Worm (Caenorhabditis elegans) whole organism, L4/young adult: ENCODE measurements around the gene clec-33.

Experiments used
- W03F9.2 ChIP-seq: fragments of 150-350 bp; optimal IDR thresholded peaks from 2 replicates; lab custom pipeline; 2014; ENCODE audit warnings: missing biosample characterization, missing genetic modification characterization
- dao-5 ChIP-seq: sonication (generic microtip); optimal IDR thresholded peaks from 2 replicates; lab custom pipeline; 2016; ENCODE audit warnings: missing genotype, missing genetic modification characterization, moderate library complexity, missing compliant biosample characterization
- him-1 ChIP-seq: sonication (generic microtip); optimal IDR thresholded peaks from 2 replicates; lab custom pipeline; 2016; ENCODE audit warnings: missing genotype, missing genetic modification reagents, missing genetic modification characterization, missing compliant biosample characterization

Gene clec-33

ce11 chrV:16869740-16870139 is at the start of gene clec-33:
Gene clec-33, minus strand, starts transcription at chrV:16869840.
- TF ChIP-seq him-1 (tag; lab: Kevin White, UChicago) = no peak
- no peak for TF ChIP-seq W03F9.2 (tag; lab: Kevin White, UChicago)
- no peak for TF ChIP-seq dao-5 (tag; lab: Kevin White, UChicago)

- TF ChIP-seq him-1 (tag; lab: Kevin White, UChicago) = no peak
- TF ChIP-seq dao-5 (tag; lab: Kevin White, UChicago) = no peak
- TF ChIP-seq W03F9.2 (tag; lab: Kevin White, UChicago) = no peak
Measured at ce11 chrV:16918378-16918777, 48.7 kb upstream of the clec-33 start, which contains the start of the genes fbxa-206 and Y102A5C.2. Gene fbxa-206, minus strand, starts transcription at chrV:16918478. Gene Y102A5C.2, plus strand, starts transcription at chrV:16918731.

ce11 chrV:16916079-16916478 is 46.4 kb upstream of the clec-33 start, which contains the start of gene F09C6.10:
Gene F09C6.10, minus strand, starts transcription at chrV:16916179.
- no peak for TF ChIP-seq dao-5 (tag; lab: Kevin White, UChicago)
- no peak for TF ChIP-seq W03F9.2 (tag; lab: Kevin White, UChicago)
- no peak for TF ChIP-seq him-1 (tag; lab: Kevin White, UChicago)

- no peak for TF ChIP-seq W03F9.2 (tag; lab: Kevin White, UChicago)
- no peak for TF ChIP-seq dao-5 (tag; lab: Kevin White, UChicago)
- no peak for TF ChIP-seq him-1 (tag; lab: Kevin White, UChicago)
Measured at ce11 chrV:16911934-16912333, 42.3 kb upstream of the clec-33 start, which contains the start of gene nhr-116. Gene nhr-116, plus strand, starts transcription at chrV:16912234.

ce11 chrV:16911294-16911693 is 41.7 kb upstream of the clec-33 start:
- no peak for TF ChIP-seq dao-5 (tag; lab: Kevin White, UChicago)
- TF ChIP-seq W03F9.2 (tag; lab: Kevin White, UChicago) = no peak
- TF ChIP-seq him-1 (tag; lab: Kevin White, UChicago) = no peak

ce11 chrV:16910864-16911263 is 41.2 kb upstream of the clec-33 start:
- no peak for TF ChIP-seq dao-5 (tag; lab: Kevin White, UChicago)
- no peak for TF ChIP-seq W03F9.2 (tag; lab: Kevin White, UChicago)
- TF ChIP-seq him-1 (tag; lab: Kevin White, UChicago) = no peak

ce11 chrV:16909871-16910270 is 40.2 kb upstream of the clec-33 start, which contains the start of gene F09C6.16:
Gene F09C6.16, minus strand, starts transcription at chrV:16909971.
- no peak for TF ChIP-seq W03F9.2 (tag; lab: Kevin White, UChicago)
- no peak for TF ChIP-seq him-1 (tag; lab: Kevin White, UChicago)
- TF ChIP-seq dao-5 (tag; lab: Kevin White, UChicago) = no peak

ce11 chrV:16904612-16905011 is 35.0 kb upstream of the clec-33 start, which contains the start of gene nhr-262:
Gene nhr-262, plus strand, starts transcription at chrV:16904912.
- no peak for TF ChIP-seq dao-5 (tag; lab: Kevin White, UChicago)
- TF ChIP-seq W03F9.2 (tag; lab: Kevin White, UChicago) = no peak
- no peak for TF ChIP-seq him-1 (tag; lab: Kevin White, UChicago)

ce11 chrV:16902726-16903125 is 33.1 kb upstream of the clec-33 start, which contains the start of gene srd-68:
Gene srd-68, minus strand, starts transcription at chrV:16902826.
- TF ChIP-seq him-1 (tag; lab: Kevin White, UChicago) (no peak), W03F9.2 (tag; lab: Kevin White, UChicago) (no peak), dao-5 (tag; lab: Kevin White, UChicago) (no peak)

ce11 chrV:16899355-16899754 is 29.7 kb upstream of the clec-33 start, which contains the start of gene fbxa-45:
Gene fbxa-45, minus strand, starts transcription at chrV:16899455.
- TF ChIP-seq dao-5 (tag; lab: Kevin White, UChicago) = no peak
- no peak for TF ChIP-seq W03F9.2 (tag; lab: Kevin White, UChicago)
- no peak for TF ChIP-seq him-1 (tag; lab: Kevin White, UChicago)

- TF ChIP-seq W03F9.2 (tag; lab: Kevin White, UChicago) = no peak
- TF ChIP-seq dao-5 (tag; lab: Kevin White, UChicago) = no peak
- no peak for TF ChIP-seq him-1 (tag; lab: Kevin White, UChicago)
Measured at ce11 chrV:16893440-16893839, 23.8 kb upstream of the clec-33 start, which contains the start of gene F09C6.15. Gene F09C6.15, plus strand, starts transcription at chrV:16893740.

ce11 chrV:16888788-16889325 is 19.2 kb upstream of the clec-33 start, which contains the start of the genes ifas-2 and fbxa-44:
Gene ifas-2, minus strand, starts transcription at chrV:16888888.
Gene fbxa-44, plus strand, starts transcription at chrV:16889275.
- TF ChIP-seq W03F9.2 (tag; lab: Kevin White, UChicago) (no peak), dao-5 (tag; lab: Kevin White, UChicago) (no peak), him-1 (tag; lab: Kevin White, UChicago) (no peak)

ce11 chrV:16884744-16885143 is 15.1 kb upstream of the clec-33 start, which contains the start of gene F09C6.13:
Gene F09C6.13, plus strand, starts transcription at chrV:16885044.
- no peak for TF ChIP-seq dao-5 (tag; lab: Kevin White, UChicago)
